Worm (Caenorhabditis elegans): ENCODE measurements around the gene str-2.

str-2 gene

ce11 chrV:9824149-9824548 lies at the start of gene str-2:
TSS of gene str-2 (minus strand) at chrV:9824249.
- TF ChIP-seq M03D4.4 (tag; optimal IDR thresholded peaks at IDR 0.05) (no peak), lsy-2 (tag; optimal IDR thresholded peaks at IDR 0.05) (no peak), ham-2 (GFP tag; optimal IDR thresholded peaks at IDR 0.05) (no peak), mab-5 (tag; optimal IDR thresholded peaks at IDR 0.05) (no peak), unc-39 (tag; optimal IDR thresholded peaks at IDR 0.05) (no peak), hlh-1 (tag; optimal IDR thresholded peaks at IDR 0.05) (no peak), nhr-28 (tag; optimal IDR thresholded peaks at IDR 0.05) (no peak), elt-3 (tag; optimal IDR thresholded peaks at IDR 0.05) (no peak), mls-2 (tag; optimal IDR thresholded peaks at IDR 0.05) (no peak), nhr-76 (tag; optimal IDR thresholded peaks at IDR 0.05) (no peak), ztf-11 (tag; optimal IDR thresholded peaks at IDR 0.05) (no peak), nhr-12 (tag; optimal IDR thresholded peaks at IDR 0.05) (no peak), unc-120 (tag; optimal IDR thresholded peaks at IDR 0.05; ENCODE audit: poor library complexity, severe bottlenecking) (no peak), unc-62 (GFP tag; optimal IDR thresholded peaks at IDR 0.05) (no peak)

DNA sequence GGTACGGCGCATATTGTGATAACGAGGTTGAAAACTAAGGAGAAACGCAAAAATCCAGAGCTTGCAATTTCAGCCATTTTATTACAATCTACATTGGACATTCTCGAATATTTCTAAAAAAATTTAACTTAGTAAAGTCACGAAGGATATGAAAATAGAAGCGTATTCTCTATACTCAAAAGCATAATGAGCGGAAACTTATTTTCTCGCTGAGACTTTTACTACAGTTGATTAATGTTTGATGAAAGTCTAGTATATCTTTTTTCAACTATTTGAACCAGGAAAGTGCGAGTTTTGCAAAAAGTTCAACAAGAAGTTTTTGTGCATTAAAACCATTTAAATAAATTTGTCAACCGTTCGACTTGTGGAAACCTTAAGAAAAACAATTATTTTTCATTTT lies 47.3 kb upstream of the str-2 start, which contains the start of gene srab-18:
srab-18 (minus strand) TSS at position 101 of the 400 bp plus-strand sequence.
- no peak for TF ChIP-seq elt-3 (tag; optimal IDR thresholded peaks at IDR 0.05)

- TF ChIP-seq elt-1 (tag; optimal IDR thresholded peaks at IDR 0.05; ENCODE audit: borderline replicate concordance, insufficient read depth), result no peak
- TF ChIP-seq ceh-83 (GFP tag; optimal IDR thresholded peaks at IDR 0.05), result no peak
- no peak for TF ChIP-seq pha-4 (tag; optimal IDR thresholded peaks at IDR 0.05)
- TF ChIP-seq blmp-1 (tag; optimal IDR thresholded peaks at IDR 0.05), result no peak
- no peak for TF ChIP-seq unc-39 (tag; optimal IDR thresholded peaks at IDR 0.05)
- TF ChIP-seq flh-1 (GFP tag; optimal IDR thresholded peaks at IDR 0.05), result no peak
- no peak for TF ChIP-seq sem-2 (GFP tag; optimal IDR thresholded peaks at IDR 0.05)
- TF ChIP-seq nhr-12 (tag; optimal IDR thresholded peaks at IDR 0.05), result no peak
- no peak for TF ChIP-seq snpc-4 (tag; optimal IDR thresholded peaks at IDR 0.05)
- TF ChIP-seq bed-3 (GFP tag; optimal IDR thresholded peaks at IDR 0.05), result no peak
- no peak for TF ChIP-seq hlh-1 (tag; optimal IDR thresholded peaks at IDR 0.05)
- no peak for TF ChIP-seq drap-1 (GFP tag; optimal IDR thresholded peaks at IDR 0.05)
- no peak for TF ChIP-seq nhr-237 (tag; optimal IDR thresholded peaks at IDR 0.05)
- no peak for TF ChIP-seq cnd-1 (tag; optimal IDR thresholded peaks at IDR 0.05)
- TF ChIP-seq tbx-8 (GFP tag; optimal IDR thresholded peaks at IDR 0.05), result no peak
These were observed 44.3 kb upstream of the str-2 start, which contains the start of gene srab-17 for ce11 chrV:9868311-9868710. TSS of gene srab-17 (minus strand) at chrV:9868411.

ce11 chrV:9860337-9860736 lies 36.3 kb upstream of the str-2 start:
- TF ChIP-seq ces-1 (GFP tag; optimal IDR thresholded peaks at IDR 0.05) (no peak), lsy-2 (tag; optimal IDR thresholded peaks at IDR 0.05) (peak; percentile 67)

DNA sequence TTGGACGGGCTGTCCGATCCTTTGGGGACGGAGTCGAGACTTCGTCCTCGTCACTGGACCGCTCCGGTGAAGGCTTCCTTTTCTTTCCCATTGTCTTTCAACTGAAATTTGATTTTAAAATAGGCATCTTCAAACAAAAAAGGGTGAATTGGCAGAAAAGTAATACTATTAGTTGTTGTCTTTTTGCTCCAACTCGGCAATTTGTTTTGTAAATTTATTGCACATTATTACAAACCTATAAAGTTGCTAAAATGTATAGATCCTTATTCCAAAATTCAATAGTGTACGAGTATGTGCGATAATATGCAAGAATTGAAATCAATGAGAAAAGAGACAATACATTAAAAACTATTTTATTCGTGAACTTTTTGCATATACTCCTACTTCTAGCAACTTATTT lies 35.8 kb upstream of the str-2 start, which contains the start of gene lsy-12:
lsy-12 (minus strand) TSS at position 101 of the 400 bp plus-strand sequence.
- no peak for TF ChIP-seq mep-1 (tag; optimal IDR thresholded peaks at IDR 0.05)
- no peak for TF ChIP-seq ces-1 (GFP tag; optimal IDR thresholded peaks at IDR 0.05)
- no peak for TF ChIP-seq blmp-1 (tag; optimal IDR thresholded peaks at IDR 0.05)
- TF ChIP-seq unc-62 (GFP tag; optimal IDR thresholded peaks at IDR 0.05), result no peak
- no peak for TF ChIP-seq nhr-12 (tag; optimal IDR thresholded peaks at IDR 0.05)
- TF ChIP-seq cnd-1 (tag; optimal IDR thresholded peaks at IDR 0.05), result no peak
- no peak for TF ChIP-seq lsy-2 (tag; optimal IDR thresholded peaks at IDR 0.05)
- no peak for TF ChIP-seq M03D4.4 (tag; optimal IDR thresholded peaks at IDR 0.05)
- TF ChIP-seq hlh-1 (tag; optimal IDR thresholded peaks at IDR 0.05), result no peak
- no peak for TF ChIP-seq lin-13 (tag; optimal IDR thresholded peaks at IDR 0.05)
- TF ChIP-seq lin-32 (GFP tag; optimal IDR thresholded peaks at IDR 0.05), result no peak
- TF ChIP-seq elt-3 (tag; optimal IDR thresholded peaks at IDR 0.05), result no peak
- no peak for TF ChIP-seq ceh-43 (GFP tag; optimal IDR thresholded peaks at IDR 0.05)
- no peak for TF ChIP-seq nhr-28 (tag; optimal IDR thresholded peaks at IDR 0.05)
- no peak for TF ChIP-seq unc-120 (tag; optimal IDR thresholded peaks at IDR 0.05; ENCODE audit: poor library complexity, severe bottlenecking)
- TF ChIP-seq sptf-1 (tag; optimal IDR thresholded peaks at IDR 0.05), result no peak
- TF ChIP-seq mab-5 (tag; optimal IDR thresholded peaks at IDR 0.05), result no peak
- TF ChIP-seq mls-2 (tag; optimal IDR thresholded peaks at IDR 0.05), result no peak
- TF ChIP-seq pha-4 (tag; optimal IDR thresholded peaks at IDR 0.05), result no peak
- no peak for TF ChIP-seq unc-39 (tag; optimal IDR thresholded peaks at IDR 0.05)
